Worm (Caenorhabditis elegans): ENCODE data around the gene ccar-1.
A peak's percentile ranks its signal among the peaks of the same experiment; 100 is the strongest.

ccar-1 gene

ce11 chrIV:14070185-14070991 is 960 bp upstream of the ccar-1 start:
- TF ChIP-seq lsy-2 (tag; optimal IDR thresholded peaks at IDR 0.05): no peak
- TF ChIP-seq sem-2 (GFP tag; optimal IDR thresholded peaks at IDR 0.05): no peak
- TF ChIP-seq ceh-83 (GFP tag; optimal IDR thresholded peaks at IDR 0.05): no peak
- TF ChIP-seq zip-8 (tag; optimal IDR thresholded peaks at IDR 0.05): peak; percentile 25
- TF ChIP-seq nhr-2 (tag; optimal IDR thresholded peaks at IDR 0.05): no peak
- peak; percentile 80 for TF ChIP-seq ham-2 (GFP tag; optimal IDR thresholded peaks at IDR 0.05)
- no peak for TF ChIP-seq flh-1 (GFP tag; optimal IDR thresholded peaks at IDR 0.05)
- no peak for TF ChIP-seq blmp-1 (tag; optimal IDR thresholded peaks at IDR 0.05)
- no peak for TF ChIP-seq nhr-237 (tag; optimal IDR thresholded peaks at IDR 0.05)
- TF ChIP-seq ceh-43 (GFP tag; optimal IDR thresholded peaks at IDR 0.05): no peak
- no peak for TF ChIP-seq unc-120 (tag; optimal IDR thresholded peaks at IDR 0.05; ENCODE audit: poor library complexity, severe bottlenecking)
- TF ChIP-seq mep-1 (tag; optimal IDR thresholded peaks at IDR 0.05): no peak
- peak; percentile 45 for TF ChIP-seq elt-1 (tag; optimal IDR thresholded peaks at IDR 0.05; ENCODE audit: borderline replicate concordance, insufficient read depth)
- no peak for TF ChIP-seq nhr-76 (tag; optimal IDR thresholded peaks at IDR 0.05)
- TF ChIP-seq unc-39 (tag; optimal IDR thresholded peaks at IDR 0.05): no peak
- no peak for TF ChIP-seq elt-3 (tag; optimal IDR thresholded peaks at IDR 0.05)
- TF ChIP-seq ces-1 (GFP tag; optimal IDR thresholded peaks at IDR 0.05): no peak
- TF ChIP-seq sptf-1 (tag; optimal IDR thresholded peaks at IDR 0.05): no peak
- no peak for TF ChIP-seq ztf-11 (tag; optimal IDR thresholded peaks at IDR 0.05)
- TF ChIP-seq drap-1 (GFP tag; optimal IDR thresholded peaks at IDR 0.05): no peak

- TF ChIP-seq lin-13 (tag; optimal IDR thresholded peaks at IDR 0.05): peak; percentile 91
- no peak for TF ChIP-seq lin-32 (GFP tag; optimal IDR thresholded peaks at IDR 0.05)
- no peak for TF ChIP-seq mls-2 (tag; optimal IDR thresholded peaks at IDR 0.05)
- no peak for TF ChIP-seq nhr-76 (tag; optimal IDR thresholded peaks at IDR 0.05)
- TF ChIP-seq mep-1 (tag; optimal IDR thresholded peaks at IDR 0.05): peak; percentile 86
- peak; percentile 66 for TF ChIP-seq nhr-237 (tag; optimal IDR thresholded peaks at IDR 0.05)
- TF ChIP-seq ztf-11 (tag; optimal IDR thresholded peaks at IDR 0.05): no peak
- TF ChIP-seq nhr-28 (tag; optimal IDR thresholded peaks at IDR 0.05): no peak
- TF ChIP-seq snpc-4 (tag; optimal IDR thresholded peaks at IDR 0.05): no peak
- no peak for TF ChIP-seq ham-2 (GFP tag; optimal IDR thresholded peaks at IDR 0.05)
- peak; percentile 79 for TF ChIP-seq ceh-39 (tag; optimal IDR thresholded peaks at IDR 0.05)
- TF ChIP-seq elt-1 (tag; optimal IDR thresholded peaks at IDR 0.05; ENCODE audit: borderline replicate concordance, insufficient read depth): no peak
- TF ChIP-seq pha-4 (tag; optimal IDR thresholded peaks at IDR 0.05): peak; percentile 95
- TF ChIP-seq sptf-1 (tag; optimal IDR thresholded peaks at IDR 0.05): no peak
- no peak for TF ChIP-seq cnd-1 (tag; optimal IDR thresholded peaks at IDR 0.05)
- no peak for TF ChIP-seq unc-39 (tag; optimal IDR thresholded peaks at IDR 0.05)
- no peak for TF ChIP-seq ceh-83 (GFP tag; optimal IDR thresholded peaks at IDR 0.05)
- TF ChIP-seq nhr-12 (tag; optimal IDR thresholded peaks at IDR 0.05): no peak
- TF ChIP-seq ceh-43 (GFP tag; optimal IDR thresholded peaks at IDR 0.05): no peak
- TF ChIP-seq zip-8 (tag; optimal IDR thresholded peaks at IDR 0.05): no peak
- TF ChIP-seq mab-5 (tag; optimal IDR thresholded peaks at IDR 0.05): no peak
- TF ChIP-seq drap-1 (GFP tag; optimal IDR thresholded peaks at IDR 0.05): no peak
- no peak for TF ChIP-seq unc-120 (tag; optimal IDR thresholded peaks at IDR 0.05; ENCODE audit: poor library complexity, severe bottlenecking)
- peak; percentile 68 for TF ChIP-seq ces-1 (GFP tag; optimal IDR thresholded peaks at IDR 0.05)
- TF ChIP-seq flh-1 (GFP tag; optimal IDR thresholded peaks at IDR 0.05): no peak
- peak; percentile 82 for TF ChIP-seq lsy-2 (tag; optimal IDR thresholded peaks at IDR 0.05)
- peak; percentile 31 for TF ChIP-seq hlh-1 (tag; optimal IDR thresholded peaks at IDR 0.05)
These were observed 407 bp upstream of the ccar-1 start for ce11 chrIV:14070992-14071289.

ce11 chrIV:14072011-14072649 is 782 bp downstream of the ccar-1 start:
- no peak for TF ChIP-seq cnd-1 (tag; optimal IDR thresholded peaks at IDR 0.05)
- no peak for TF ChIP-seq lsy-2 (tag; optimal IDR thresholded peaks at IDR 0.05)
- no peak for TF ChIP-seq drap-1 (GFP tag; optimal IDR thresholded peaks at IDR 0.05)
- no peak for TF ChIP-seq elt-3 (tag; optimal IDR thresholded peaks at IDR 0.05)
- TF ChIP-seq ceh-43 (GFP tag; optimal IDR thresholded peaks at IDR 0.05): no peak
- TF ChIP-seq unc-120 (tag; optimal IDR thresholded peaks at IDR 0.05; ENCODE audit: poor library complexity, severe bottlenecking): no peak
- TF ChIP-seq ceh-83 (GFP tag; optimal IDR thresholded peaks at IDR 0.05): no peak
- no peak for TF ChIP-seq ham-2 (GFP tag; optimal IDR thresholded peaks at IDR 0.05)
- no peak for TF ChIP-seq unc-62 (GFP tag; optimal IDR thresholded peaks at IDR 0.05)

Measured in whole organism, mixed stage, embryonic.